Worm (Caenorhabditis elegans) whole organism, L4/young adult: ENCODE data around the gene nhr-209.

Experiments used
- dao-5 ChIP-seq: sonication (generic microtip); optimal IDR thresholded peaks from 2 replicates; lab custom pipeline; 2016; ENCODE audit warnings: missing genotype, missing genetic modification characterization, moderate library complexity, missing compliant biosample characterization
- him-1 ChIP-seq: sonication (generic microtip); optimal IDR thresholded peaks from 2 replicates; lab custom pipeline; 2016; ENCODE audit warnings: missing genotype, missing genetic modification reagents, missing genetic modification characterization, missing compliant biosample characterization

DNA sequence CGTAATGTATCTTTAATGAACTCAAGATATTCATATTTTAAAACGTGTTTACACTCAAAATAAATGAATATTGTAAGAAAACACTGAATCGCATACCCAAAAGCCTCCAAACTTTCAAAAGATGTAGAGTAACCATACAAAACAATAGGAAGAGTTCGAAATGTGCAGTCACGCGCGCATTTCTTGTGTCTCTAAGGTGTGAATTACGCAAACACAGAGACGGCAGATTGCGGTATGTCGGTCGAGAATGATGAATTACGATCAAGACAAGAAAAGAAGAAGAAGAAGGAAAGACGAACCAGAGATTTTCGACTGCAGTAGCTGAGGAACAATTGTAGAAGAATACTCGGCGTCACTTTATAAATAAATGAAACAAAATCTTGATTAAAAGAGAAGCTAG, 13.5 kb downstream of the nhr-209 start, which contains the start of gene lhpp-1:
- TF ChIP-seq him-1 (tag; lab: Kevin White, UChicago) (no peak), dao-5 (tag; lab: Kevin White, UChicago) (no peak)
